Fruit fly (Drosophila melanogaster): ENCODE results near the gene CG42249.

The CG42249 gene

dm6 chrX:11132312-11132711 lies 36.2 kb downstream of the CG42249 start, which contains the start of gene CG44385:
Gene CG44385 (minus strand): TSS chrX:11132412.
- no peak for TF ChIP-seq Sox15 (GFP tag; optimal IDR thresholded peaks at IDR 0.05)
- no peak for TF ChIP-seq CG9139 (GFP tag; optimal IDR thresholded peaks at IDR 0.05)
- no peak for TF ChIP-seq Smox (GFP tag; optimal IDR thresholded peaks at IDR 0.05)
- TF ChIP-seq vri (GFP tag; optimal IDR thresholded peaks at IDR 0.05): no peak

- TF ChIP-seq CG34406 (GFP tag; optimal IDR thresholded peaks at IDR 0.05): no peak
- 0 out of 2 replicates have a peak, but pooled peaks have one; percentile 7 for TF ChIP-seq CG15336 (GFP tag; IDR thresholded peaks at IDR 0.05)
- TF ChIP-seq CG31627 (GFP tag; optimal IDR thresholded peaks at IDR 0.05): no peak
- TF ChIP-seq Gug (GFP tag; IDR thresholded peaks at IDR 0.05): no peak
- peak; percentile 41 for TF ChIP-seq svp (GFP tag)
- TF ChIP-seq Eip78C (GFP tag): peak; percentile 5
Measured at dm6 chrX:11135840-11136586, 39.9 kb downstream of the CG42249 start.

- TF ChIP-seq dsx (GFP tag; optimal IDR thresholded peaks at IDR 0.05; ENCODE audit: poor library complexity, severe bottlenecking): no peak
- no peak for TF ChIP-seq OdsH (GFP tag; optimal IDR thresholded peaks at IDR 0.05)
- TF ChIP-seq CG9139 (GFP tag; optimal IDR thresholded peaks at IDR 0.05): peak; percentile 2
- no peak for TF ChIP-seq eg (GFP tag; IDR thresholded peaks at IDR 0.05)
- TF ChIP-seq Hr38 (GFP tag; optimal IDR thresholded peaks at IDR 0.05): no peak
- TF ChIP-seq dac (GFP tag; optimal IDR thresholded peaks at IDR 0.05): no peak
- no peak for TF ChIP-seq Blimp-1 (GFP tag; optimal IDR thresholded peaks at IDR 0.05)
- TF ChIP-seq ss (GFP tag; optimal IDR thresholded peaks at IDR 0.05): no peak
- TF ChIP-seq Ets96B (tag; optimal IDR thresholded peaks at IDR 0.05): no peak
- no peak for TF ChIP-seq Sox102F (GFP tag; optimal IDR thresholded peaks at IDR 0.05)
- TF ChIP-seq CG8632 (GFP tag; optimal IDR thresholded peaks at IDR 0.05): no peak
- TF ChIP-seq pdm3 (GFP tag; optimal IDR thresholded peaks at IDR 0.05): no peak
- no peak for TF ChIP-seq salr (GFP tag; optimal IDR thresholded peaks at IDR 0.05)
- peak; percentile 2 for TF ChIP-seq CG8319 (GFP tag; optimal IDR thresholded peaks at IDR 0.05)
- TF ChIP-seq CG1621 (tag; optimal IDR thresholded peaks at IDR 0.05): no peak
- no peak for TF ChIP-seq Hr4 (GFP tag; optimal IDR thresholded peaks at IDR 0.05)
- no peak for TF ChIP-seq CG6808 (GFP tag; optimal IDR thresholded peaks at IDR 0.05)
- TF ChIP-seq Gug (GFP tag; IDR thresholded peaks at IDR 0.05): no peak
- TF ChIP-seq CG3032 (tag; optimal IDR thresholded peaks at IDR 0.05): no peak
- TF ChIP-seq CG10631 (GFP tag; optimal IDR thresholded peaks at IDR 0.05): peak; percentile 36
- TF ChIP-seq topi (GFP tag; optimal IDR thresholded peaks at IDR 0.05): peak; percentile 37
- TF ChIP-seq Hr39 (GFP tag; optimal IDR thresholded peaks at IDR 0.05): peak; percentile 1
- no peak for TF ChIP-seq CG3919 (GFP tag; optimal IDR thresholded peaks at IDR 0.05)
- no peak for TF ChIP-seq CG6276 (GFP tag; optimal IDR thresholded peaks at IDR 0.05)
- TF ChIP-seq CG11294 (GFP tag; IDR thresholded peaks at IDR 0.05): no peak
- peak; percentile 35 for TF ChIP-seq esn (GFP tag; optimal IDR thresholded peaks at IDR 0.05)
- TF ChIP-seq CG7368 (GFP tag; optimal IDR thresholded peaks at IDR 0.05): peak; percentile 34
- no peak for TF ChIP-seq Lpt (GFP tag; optimal IDR thresholded peaks at IDR 0.05)
- TF ChIP-seq fkh (GFP tag; optimal IDR thresholded peaks at IDR 0.05): peak; percentile 31
- TF ChIP-seq CG15336 (GFP tag; IDR thresholded peaks at IDR 0.05): no peak
- TF ChIP-seq CG34406 (GFP tag; optimal IDR thresholded peaks at IDR 0.05): no peak
- peak; percentile 1 for TF ChIP-seq CG11762 (GFP tag; optimal IDR thresholded peaks at IDR 0.05; ENCODE audit: insufficient read depth)
- no peak for TF ChIP-seq Ets21C (GFP tag; optimal IDR thresholded peaks at IDR 0.05)
- no peak for TF ChIP-seq net (GFP tag; optimal IDR thresholded peaks at IDR 0.05)
- no peak for TF ChIP-seq Smox (GFP tag; optimal IDR thresholded peaks at IDR 0.05)
- TF ChIP-seq vri (GFP tag; optimal IDR thresholded peaks at IDR 0.05): peak; percentile 87
- no peak for TF ChIP-seq CG16779 (tag; optimal IDR thresholded peaks at IDR 0.05)
- TF ChIP-seq spab (GFP tag; optimal IDR thresholded peaks at IDR 0.05): no peak
- peak; percentile 51 for TF ChIP-seq Sox14 (GFP tag; optimal IDR thresholded peaks at IDR 0.05)
- no peak for TF ChIP-seq CG6792 (GFP tag; optimal IDR thresholded peaks at IDR 0.05)
Measured at dm6 chrX:11136587-11137512, 40.8 kb downstream of the CG42249 start, which contains the start of gene Klp10A. Gene Klp10A (minus strand): TSS chrX:11137118.
